Fruit fly (Drosophila melanogaster): ENCODE data around the gene BicD.

The BicD gene

DNA sequence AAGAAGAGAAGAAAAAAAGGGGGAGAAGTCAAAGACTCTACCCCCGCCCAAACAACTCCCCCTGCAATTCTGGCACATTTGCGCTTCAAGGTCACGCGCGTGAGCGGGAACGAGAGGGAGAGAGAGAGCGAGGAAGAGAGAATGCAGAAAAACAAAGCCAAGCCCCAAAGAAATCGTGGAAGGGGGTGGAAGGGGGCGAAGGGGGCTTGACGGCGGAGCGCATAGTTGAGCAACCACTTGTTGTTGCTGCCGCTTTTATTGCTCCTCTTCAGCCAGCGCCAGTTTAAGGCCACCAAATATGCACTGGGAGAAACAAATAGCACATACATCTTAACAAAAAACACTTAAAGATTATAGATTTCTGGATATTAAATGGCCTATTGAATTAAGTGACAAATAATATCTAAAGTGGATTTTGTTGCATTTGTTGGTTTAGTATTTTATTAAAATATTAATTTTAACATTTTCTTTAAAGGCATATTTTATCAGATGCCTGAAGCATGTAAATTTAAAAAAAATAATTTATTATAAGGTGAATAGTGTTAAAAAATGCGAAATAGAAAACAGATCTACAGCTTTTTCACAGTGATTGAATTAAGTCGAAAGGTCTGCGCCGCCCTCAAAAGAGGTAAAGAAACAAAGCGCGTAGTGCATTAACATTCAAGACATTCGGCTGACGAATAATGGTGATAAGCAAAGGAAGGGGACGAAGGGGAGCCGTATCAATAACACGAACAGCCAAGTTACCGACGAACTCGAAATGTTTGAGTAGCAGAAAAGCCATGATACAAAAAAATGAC lies 43.0 kb downstream of the BicD start (continued):
- TF ChIP-seq eve (GFP tag; optimal IDR thresholded peaks at IDR 0.05) (peak in 1 of 2 experiments; percentile 95), CG17802 (tag; optimal IDR thresholded peaks at IDR 0.05) (peak; percentile 80), sc (optimal IDR thresholded peaks at IDR 0.05) (no peak), sc (GFP tag; optimal IDR thresholded peaks at IDR 0.05) (peak; percentile 92), HLH54F (GFP tag; optimal IDR thresholded peaks at IDR 0.05) (peak; percentile 13), CG12769 (tag; optimal IDR thresholded peaks at IDR 0.05) (peak; percentile 88), CG9797 (GFP tag; optimal IDR thresholded peaks at IDR 0.05) (no peak), CG12391 (tag; optimal IDR thresholded peaks at IDR 0.05) (peak; percentile 98), CG31365 (tag; optimal IDR thresholded peaks at IDR 0.05) (peak; percentile 29), Dad (GFP tag; optimal IDR thresholded peaks at IDR 0.05) (no peak), CG4707 (GFP tag; optimal IDR thresholded peaks at IDR 0.05) (no peak), Usf (GFP tag; optimal IDR thresholded peaks at IDR 0.05) (peak; percentile 67), CG13123 (GFP tag; optimal IDR thresholded peaks at IDR 0.05) (peak; percentile 65), cato (GFP tag; optimal IDR thresholded peaks at IDR 0.05; ENCODE audit: borderline replicate concordance) (peak; percentile 85), HLH3B (GFP tag; IDR thresholded peaks at IDR 0.05) (peak; percentile 89), chm (GFP tag; IDR thresholded peaks at IDR 0.05) (no peak; the same call in 1 of the 2 replicates), Fer1 (GFP tag; optimal IDR thresholded peaks at IDR 0.05) (peak; percentile 97), HLHmδ (GFP tag; optimal IDR thresholded peaks at IDR 0.05) (no peak), eyg (GFP tag; optimal IDR thresholded peaks at IDR 0.05) (peak; percentile 11), sug (tag; optimal IDR thresholded peaks at IDR 0.05) (peak; percentile 82), Nf-YC (tag; optimal IDR thresholded peaks at IDR 0.05) (peak; percentile 91), CoRest (tag; optimal IDR thresholded peaks at IDR 0.05) (peak; percentile 92), sens (GFP tag) (peak; percentile 95), Blimp-1 (GFP tag; optimal IDR thresholded peaks at IDR 0.05) (peak; percentile 97), z (GFP tag; IDR thresholded peaks at IDR 0.05) (0 out of 3 replicates have a peak, but pooled peaks have one; percentile 36), sisA (GFP tag; IDR thresholded peaks at IDR 0.05) (peak; percentile 94), luna (GFP tag; optimal IDR thresholded peaks at IDR 0.05) (no peak), YL-1 (GFP tag; optimal IDR thresholded peaks at IDR 0.05) (peak; percentile 6), pb (GFP tag; optimal IDR thresholded peaks at IDR 0.05) (peak; percentile 38), kay (GFP tag; optimal IDR thresholded peaks at IDR 0.05) (no peak), tap (tag; optimal IDR thresholded peaks at IDR 0.05) (peak; percentile 98), CG13775 (GFP tag; optimal IDR thresholded peaks at IDR 0.05) (peak; percentile 92), Sox102F (GFP tag; optimal IDR thresholded peaks at IDR 0.05) (peak; percentile 99), wor (GFP tag; IDR thresholded peaks at IDR 0.05) (peak; percentile 88), NC2α (GFP tag; optimal IDR thresholded peaks at IDR 0.05) (no peak), CG14014 (GFP tag; IDR thresholded peaks at IDR 0.05) (peak; percentile 94), CG11398 (GFP tag; optimal IDR thresholded peaks at IDR 0.05) (peak; percentile 73), E2f1 (GFP tag; IDR thresholded peaks at IDR 0.05) (peak; percentile 94), CG3281 (GFP tag; optimal IDR thresholded peaks at IDR 0.05) (peak; percentile 94), Xrp1 (GFP tag; IDR thresholded peaks at IDR 0.05) (peak; percentile 94), CG10959 (GFP tag; IDR thresholded peaks at IDR 0.05) (peak; percentile 59; the same call in 1 of the 2 replicates), CG1602 (GFP tag; optimal IDR thresholded peaks at IDR 0.05) (peak; percentile 84), CG2116 (GFP tag; optimal IDR thresholded peaks at IDR 0.05) (peak; percentile 46), yki (optimal IDR thresholded peaks at IDR 0.05) (no peak), cad (GFP tag; optimal IDR thresholded peaks at IDR 0.05) (no peak), nau (GFP tag; optimal IDR thresholded peaks at IDR 0.05) (peak; percentile 94), p53 (GFP tag; optimal IDR thresholded peaks at IDR 0.05) (no peak), ERR (GFP tag; optimal IDR thresholded peaks at IDR 0.05) (no peak), btn (GFP tag; optimal IDR thresholded peaks at IDR 0.05) (no peak), amos (GFP tag; IDR thresholded peaks at IDR 0.05; ENCODE audit: partially characterized antibody) (no peak)

Data from whole organism, embryonic.